Fruit fly (Drosophila melanogaster): ENCODE measurements around the gene CG13014.

Gene CG13014

DNA sequence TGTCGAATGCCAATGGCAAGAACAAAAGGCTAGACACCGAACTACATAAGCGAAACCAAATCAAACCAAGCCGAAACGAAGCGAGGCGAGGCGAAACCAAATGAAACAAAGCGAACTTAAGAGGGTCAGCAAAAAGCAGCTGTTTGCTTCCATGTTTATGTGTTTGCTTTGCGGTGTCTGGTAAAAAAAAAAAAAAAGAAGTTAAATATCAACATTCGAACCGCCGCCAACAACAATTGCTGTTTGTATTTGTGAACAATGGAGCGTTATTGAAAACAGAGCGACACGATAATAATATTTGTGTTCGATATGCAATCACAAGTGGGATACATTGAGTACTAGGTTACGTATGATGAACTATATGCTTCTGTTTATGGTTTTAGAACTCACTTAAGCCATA lies 14.0 kb upstream of the CG13014 start:
- no peak for TF ChIP-seq CG7357 (GFP tag; IDR thresholded peaks at IDR 0.05)
- TF ChIP-seq nau (GFP tag; optimal IDR thresholded peaks at IDR 0.05) = peak; percentile 30
- TF ChIP-seq CG8281 (tag; optimal IDR thresholded peaks at IDR 0.05) = no peak
- peak; percentile 39 for TF ChIP-seq CG9876 (GFP tag; optimal IDR thresholded peaks at IDR 0.05)
- TF ChIP-seq Hsf (GFP tag; optimal IDR thresholded peaks at IDR 0.05) = no peak
- TF ChIP-seq Bgb (GFP tag; IDR thresholded peaks at IDR 0.05; ENCODE audit: partially characterized antibody) = no peak
- TF ChIP-seq pfk (GFP tag; optimal IDR thresholded peaks at IDR 0.05) = no peak
- TF ChIP-seq chm (GFP tag; IDR thresholded peaks at IDR 0.05) = 0 out of 2 replicates have a peak, but pooled peaks have one; percentile 8
- peak; percentile 58 for TF ChIP-seq ATbp (GFP tag; optimal IDR thresholded peaks at IDR 0.05)
- peak; percentile 38 for TF ChIP-seq mirr (GFP tag; optimal IDR thresholded peaks at IDR 0.05)
- no peak for TF ChIP-seq Pdp1 (GFP tag; optimal IDR thresholded peaks at IDR 0.05)
- TF ChIP-seq MESR4 (GFP tag; optimal IDR thresholded peaks at IDR 0.05) = no peak
- no peak for TF ChIP-seq oc (tag; optimal IDR thresholded peaks at IDR 0.05)
- no peak for TF ChIP-seq Abd-B (GFP tag; optimal IDR thresholded peaks at IDR 0.05)
- TF ChIP-seq CG12236 (GFP tag; optimal IDR thresholded peaks at IDR 0.05) = no peak
- peak; percentile 9 for TF ChIP-seq Bdp1 (GFP tag; optimal IDR thresholded peaks at IDR 0.05)
- TF ChIP-seq CG2678 (tag; optimal IDR thresholded peaks at IDR 0.05) = peak; percentile 50
- TF ChIP-seq Meics (GFP tag; optimal IDR thresholded peaks at IDR 0.05) = peak; percentile 63
- peak; percentile 6 for TF ChIP-seq CG9727 (GFP tag; optimal IDR thresholded peaks at IDR 0.05)
- TF ChIP-seq CG34422 (GFP tag; IDR thresholded peaks at IDR 0.05) = no peak
- TF ChIP-seq CG8388 (GFP tag; optimal IDR thresholded peaks at IDR 0.05) = no peak
- TF ChIP-seq NFAT (GFP tag; IDR thresholded peaks at IDR 0.05) = no peak
- TF ChIP-seq Neu2 (GFP tag; optimal IDR thresholded peaks at IDR 0.05; ENCODE audit: borderline replicate concordance) = no peak
- peak; percentile 3 for TF ChIP-seq Hand (GFP tag; optimal IDR thresholded peaks at IDR 0.05)
- TF ChIP-seq sens (GFP tag) = no peak
- TF ChIP-seq Hr3 (GFP tag; optimal IDR thresholded peaks at IDR 0.05) = no peak
- TF ChIP-seq gro (GFP tag; optimal IDR thresholded peaks at IDR 0.05) = no peak
- no peak for TF ChIP-seq ranshi (GFP tag; IDR thresholded peaks at IDR 0.05)
- peak; percentile 61; the same call in 1 of the 2 replicates for TF ChIP-seq Rfx (GFP tag; IDR thresholded peaks at IDR 0.05)
- TF ChIP-seq nerfin-1 (tag; optimal IDR thresholded peaks at IDR 0.05) = no peak
- no peak for TF ChIP-seq TFAM (GFP tag; optimal IDR thresholded peaks at IDR 0.05)
- TF ChIP-seq CG14014 (GFP tag; IDR thresholded peaks at IDR 0.05) = peak; percentile 55; the same call in 1 of the 2 replicates
- no peak for TF ChIP-seq zen (tag; optimal IDR thresholded peaks at IDR 0.05)
- peak; percentile 61; the same call in 1 of the 2 replicates for TF ChIP-seq sob (GFP tag; IDR thresholded peaks at IDR 0.05)
- TF ChIP-seq CrebB (tag; optimal IDR thresholded peaks at IDR 0.05) = peak; percentile 50
- no peak for TF ChIP-seq ssp (GFP tag; IDR thresholded peaks at IDR 0.05)
- no peak for TF ChIP-seq CG14860 (GFP tag; IDR thresholded peaks at IDR 0.05; ENCODE audit: partially characterized antibody)
- TF ChIP-seq Atf-2 (GFP tag; optimal IDR thresholded peaks at IDR 0.05) = no peak
- no peak for TF ChIP-seq vvl (GFP tag; IDR thresholded peaks at IDR 0.05)
- no peak for TF ChIP-seq dati (GFP tag; IDR thresholded peaks at IDR 0.05)
- peak; percentile 17 for TF ChIP-seq CG18619 (GFP tag; optimal IDR thresholded peaks at IDR 0.05)
- TF ChIP-seq kni (GFP tag; optimal IDR thresholded peaks at IDR 0.05) = no peak
- TF ChIP-seq Stat92E (GFP tag; optimal IDR thresholded peaks at IDR 0.05) = no peak
- TF ChIP-seq Adf1 (GFP tag; IDR thresholded peaks at IDR 0.05) = no peak
- peak; percentile 53 for TF ChIP-seq CG15514 (GFP tag; optimal IDR thresholded peaks at IDR 0.05)
- TF ChIP-seq bsh (GFP tag; optimal IDR thresholded peaks at IDR 0.05) = peak in 1 of 2 experiments; percentile 10
- TF ChIP-seq CG15011 (GFP tag; optimal IDR thresholded peaks at IDR 0.05) = peak; percentile 25
- TF ChIP-seq CG3065 (GFP tag; optimal IDR thresholded peaks at IDR 0.05) = no peak
- no peak for TF ChIP-seq CG34376 (GFP tag; optimal IDR thresholded peaks at IDR 0.05)
- TF ChIP-seq ewg (GFP tag; optimal IDR thresholded peaks at IDR 0.05) = no peak

All from whole organism, embryonic.